Worm (Caenorhabditis elegans): ENCODE data around the gene pcs-1.

- TF ChIP-seq Y53F4B.3 (GFP tag; IDR thresholded peaks at IDR 0.05), result no peak
- no peak for TF ChIP-seq madf-8 (GFP tag; conservative IDR thresholded peaks at IDR 0.05)
- TF ChIP-seq F49E8.2 (tag; optimal IDR thresholded peaks at IDR 0.05; ENCODE audit: insufficient read depth), result no peak
- no peak for TF ChIP-seq nfya-1 (tag; optimal IDR thresholded peaks at IDR 0.05; ENCODE audit: borderline replicate concordance, insufficient read depth)
- no peak for TF ChIP-seq nfya-2 (GFP tag; IDR thresholded peaks at IDR 0.05)
- TF ChIP-seq ama-1 (optimal IDR thresholded peaks at IDR 0.05), result no peak
- no peak for TF ChIP-seq ama-1 (GFP tag; optimal IDR thresholded peaks at IDR 0.05)
Observed at ce11 chrII:11600711-11601110, 23.2 kb upstream of the pcs-1 start, which contains the start of gene F07A11.4.
